Worm (Caenorhabditis elegans) whole organism, L1 larva: ENCODE data around the gene K07C5.3.
A peak's percentile ranks its signal among the peaks of the same experiment; 100 is the strongest.

Experiments used
- blmp-1 ChIP-seq: fragments of 150-350 bp; optimal IDR thresholded peaks from 2 replicates; lab custom pipeline; 2014; ENCODE audit warnings: missing biosample characterization, missing genetic modification characterization
- ceh-63 ChIP-seq: fragments of 200-800 bp; sonication (Bioruptor generic); optimal IDR thresholded peaks from 2 replicates; lab custom pipeline; 2018; ENCODE audit warnings: mild to moderate bottlenecking, missing genetic modification characterization, missing compliant biosample characterization
- ceh-8 ChIP-seq: fragments of 200-800 bp; sonication (Bioruptor generic); optimal IDR thresholded peaks from 2 replicates; lab custom pipeline; 2018; ENCODE audit warnings: mild to moderate bottlenecking, missing genetic modification characterization, moderate library complexity, missing compliant biosample characterization
- elt-3 ChIP-seq, 6 experiments: fragments of 150-350 bp in 1 of 6; sonication (generic microtip); optimal IDR thresholded peaks; 2 replicates each; lab custom pipeline; 2017 to 2018; ENCODE audit warnings: missing biosample characterization in 6 of 6, missing genetic modification characterization in 6 of 6, inconsistent platforms in 1 of 6
- fkh-8 ChIP-seq: sonication (generic microtip); optimal IDR thresholded peaks from 2 replicates; lab custom pipeline; 2016; ENCODE audit warnings: mild to moderate bottlenecking, missing genetic modification characterization, missing compliant biosample characterization
- grh-1 ChIP-seq: fragments of 200-800 bp; sonication (Bioruptor generic); IDR thresholded peaks from 2 replicates; pipeline ENCODE4 v1.3.6; 2022; ENCODE audit warnings: missing genetic modification reagents, missing genetic modification characterization, missing compliant biosample characterization
- lin-14 ChIP-seq: fragments of 200-800 bp; sonication (Bioruptor generic); optimal IDR thresholded peaks from 2 replicates; lab custom pipeline; 2018; ENCODE audit warnings: mild to moderate bottlenecking, missing genetic modification characterization, moderate library complexity, missing compliant biosample characterization
- lsy-2 ChIP-seq, 2 experiments: fragments of 150-350 bp; optimal IDR thresholded peaks; 2 replicates each; lab custom pipeline; 2014; ENCODE audit warnings: missing biosample characterization in 2 of 2, missing genetic modification characterization in 2 of 2
- nhr-20 ChIP-seq: sonication (generic microtip); optimal IDR thresholded peaks from 2 replicates; lab custom pipeline; 2016; ENCODE audit warnings: mild to moderate bottlenecking, missing genetic modification characterization, missing compliant biosample characterization
- nhr-84 ChIP-seq: sonication (generic microtip); optimal IDR thresholded peaks from 2 replicates; lab custom pipeline; 2017; ENCODE audit warnings: missing biosample characterization, missing genetic modification characterization
- nhr-85 ChIP-seq: sonication (generic microtip); peaks from one replicate; lab custom pipeline; 2016; ENCODE audit warnings: missing genetic modification characterization, inconsistent platforms, missing compliant biosample characterization
- nhr-90 ChIP-seq: sonication (generic microtip); optimal IDR thresholded peaks from 2 replicates; lab custom pipeline; 2016; ENCODE audit warnings: mild to moderate bottlenecking, missing genetic modification characterization, missing compliant biosample characterization; ENCODE audit not compliant: poor library complexity
- snu-23 ChIP-seq: sonication (generic microtip); optimal IDR thresholded peaks from 2 replicates; lab custom pipeline; 2016; ENCODE audit warnings: missing genetic modification characterization, missing compliant biosample characterization
- vab-15 ChIP-seq: sonication (generic microtip); optimal IDR thresholded peaks from 2 replicates; lab custom pipeline; 2017; ENCODE audit warnings: missing genotype, mild to moderate bottlenecking, missing genetic modification characterization, missing compliant biosample characterization

K07C5.3 gene

ce11 chrV:10387412-10387811 lies 44.6 kb downstream of the K07C5.3 start:
- TF ChIP-seq lsy-2 (tag; optimal IDR thresholded peaks at IDR 0.05; lab: Kevin White, UChicago) = peak in 1 of 2 experiments; percentile 5
- no peak for TF ChIP-seq fkh-8
- TF ChIP-seq vab-15 (tag; lab: Kevin White, UChicago) = no peak
- TF ChIP-seq elt-3 (tag; optimal IDR thresholded peaks at IDR 0.05; lab: Kevin White, UChicago) = peak; percentile 47 to 85 (median 66)
- TF ChIP-seq nhr-84 = no peak
- TF ChIP-seq nhr-20 (tag; lab: Kevin White, UChicago) = peak; percentile 35
- no peak for TF ChIP-seq ceh-8
- TF ChIP-seq lin-14 (GFP tag; lab: Kevin White, UChicago) = peak; percentile 57
- TF ChIP-seq nhr-85 (tag; lab: Kevin White, UChicago) = peak; percentile 86
- peak; percentile 29 for TF ChIP-seq blmp-1 (tag; lab: Kevin White, UChicago)
- TF ChIP-seq grh-1 (GFP tag; lab: Robert Waterston, UW) = peak; percentile 32; the same call in 1 of the 2 replicates

- TF ChIP-seq snu-23 (no peak), nhr-85 (tag; lab: Kevin White, UChicago) (peak; percentile 61)
Measured at ce11 chrV:10388318-10388717, 45.5 kb downstream of the K07C5.3 start, which contains the start of gene AC3.5. AC3.5 (plus strand) TSS chrV:10388527.

ce11 chrV:10393708-10394107 lies 50.9 kb downstream of the K07C5.3 start:
- TF ChIP-seq nhr-90 (tag; lab: Kevin White, UChicago) (no peak), ceh-63 (GFP tag; lab: Kevin White, UChicago) (peak; percentile 36)
